Fruit fly (Drosophila melanogaster) whole organism, prepupa: Measurements from ENCODE around the gene Lipt2.

Experiments
- Blimp-1 ChIP-seq: fragments of 200-800 bp; sonication (Bioruptor generic); optimal IDR thresholded peaks from 3 replicates; lab custom pipeline; 2017; ENCODE audit warnings: missing biosample characterization, missing genetic modification characterization, mild to moderate bottlenecking, moderate library complexity, missing genetic modification reagents
- CG10631 ChIP-seq: fragments of 200-800 bp; sonication (Bioruptor generic); optimal IDR thresholded peaks from 2 replicates; lab custom pipeline; 2016; ENCODE audit warnings: missing biosample characterization, missing genetic modification characterization
- CG11294 ChIP-seq: fragments of 200-800 bp; sonication (Bioruptor generic); IDR thresholded peaks from 2 replicates; pipeline ENCODE4 v1.3.6; 2022; ENCODE audit warnings: missing biosample characterization, missing genetic modification characterization
- CG11762 ChIP-seq: fragments of 200-800 bp; sonication (Bioruptor generic); optimal IDR thresholded peaks from 3 replicates; lab custom pipeline; 2016; ENCODE audit warnings: missing biosample characterization, missing genetic modification characterization; ENCODE audit not compliant: insufficient read depth
- CG11902 ChIP-seq: fragments of 200-800 bp; sonication (Bioruptor generic); optimal IDR thresholded peaks from 3 replicates; lab custom pipeline; 2016; ENCODE audit warnings: missing biosample characterization, missing genetic modification characterization
- CG15336 ChIP-seq: fragments of 200-800 bp; sonication (Bioruptor generic); IDR thresholded peaks from 2 replicates; pipeline ENCODE4 v1.3.6; 2022; ENCODE audit warnings: missing biosample characterization, missing genetic modification characterization
- CG1621 ChIP-seq: fragments of 200-800 bp; sonication (Bioruptor generic); optimal IDR thresholded peaks from 3 replicates; lab custom pipeline; 2018; ENCODE audit warnings: missing biosample characterization, mild to moderate bottlenecking, missing genetic modification characterization
- CG16779 ChIP-seq: fragments of 200-800 bp; sonication (Bioruptor generic); optimal IDR thresholded peaks from 3 replicates; lab custom pipeline; 2017; ENCODE audit warnings: missing biosample characterization, mild to moderate bottlenecking, missing genetic modification characterization
- CG3032 ChIP-seq: fragments of 200-800 bp; optimal IDR thresholded peaks from 2 replicates; lab custom pipeline; 2019; ENCODE audit warnings: missing biosample characterization, mild to moderate bottlenecking, missing genetic modification characterization, moderate library complexity
- CG34406 ChIP-seq: fragments of 200-800 bp; sonication (Bioruptor generic); optimal IDR thresholded peaks from 3 replicates; lab custom pipeline; 2016; ENCODE audit warnings: missing biosample characterization, missing genetic modification characterization
- CG4318 ChIP-seq: fragments of 200-800 bp; sonication (Bioruptor generic); optimal IDR thresholded peaks from 3 replicates; lab custom pipeline; 2017; ENCODE audit warnings: missing biosample characterization, mild to moderate bottlenecking, missing genetic modification characterization
- CG6163 ChIP-seq: fragments of 200-800 bp; sonication (Bioruptor generic); IDR thresholded peaks from 3 replicates; pipeline ENCODE4 v1.3.6; 2022; ENCODE audit warnings: missing biosample characterization, missing genetic modification characterization
- CG6792 ChIP-seq: fragments of 200-800 bp; sonication (Bioruptor generic); optimal IDR thresholded peaks from 3 replicates; lab custom pipeline; 2016; ENCODE audit warnings: missing biosample characterization, missing genetic modification characterization
- CG6808 ChIP-seq: fragments of 200-800 bp; sonication (Bioruptor generic); optimal IDR thresholded peaks from 3 replicates; lab custom pipeline; 2017; ENCODE audit warnings: missing biosample characterization, missing genetic modification characterization, mild to moderate bottlenecking, moderate library complexity, missing genetic modification reagents
- CG7368 ChIP-seq: fragments of 200-800 bp; sonication (Bioruptor generic); optimal IDR thresholded peaks from 3 replicates; lab custom pipeline; 2016; ENCODE audit warnings: missing biosample characterization, missing genetic modification characterization
- CG8319 ChIP-seq: fragments of 200-800 bp; sonication (Bioruptor generic); optimal IDR thresholded peaks from 3 replicates; lab custom pipeline; 2016; ENCODE audit warnings: missing biosample characterization, missing genetic modification characterization
- CG8632 ChIP-seq: fragments of 200-800 bp; sonication (Bioruptor generic); optimal IDR thresholded peaks from 3 replicates; lab custom pipeline; 2016; ENCODE audit warnings: missing biosample characterization, missing genetic modification characterization
- Eip78C ChIP-seq: fragments of 200-800 bp; sonication (Bioruptor generic); peaks from one replicate; lab custom pipeline; 2016; ENCODE audit warnings: missing biosample characterization, missing genetic modification characterization
- Ets21C ChIP-seq: fragments of 200-800 bp; sonication (Bioruptor generic); optimal IDR thresholded peaks from 3 replicates; lab custom pipeline; 2016; ENCODE audit warnings: missing biosample characterization, missing genetic modification characterization
- Ets96B ChIP-seq: fragments of 200-800 bp; optimal IDR thresholded peaks from 2 replicates; lab custom pipeline; 2019; ENCODE audit warnings: missing biosample characterization, mild to moderate bottlenecking, missing genetic modification characterization, moderate library complexity
- Hr38 ChIP-seq: sonication (Bioruptor generic); optimal IDR thresholded peaks from 2 replicates; lab custom pipeline; 2016; ENCODE audit warnings: missing biosample characterization, missing genetic modification characterization
- Hr39 ChIP-seq: fragments of 200-800 bp; sonication (Bioruptor generic); optimal IDR thresholded peaks from 2 replicates; lab custom pipeline; 2016; ENCODE audit warnings: missing biosample characterization, missing genetic modification characterization
- Hr4 ChIP-seq: fragments of 200-800 bp; sonication (Bioruptor generic); optimal IDR thresholded peaks from 3 replicates; lab custom pipeline; 2016; ENCODE audit warnings: missing biosample characterization, missing genetic modification characterization
- Lpt ChIP-seq: fragments of 200-800 bp; sonication (Bioruptor generic); optimal IDR thresholded peaks from 3 replicates; lab custom pipeline; 2016; ENCODE audit warnings: missing biosample characterization, missing genetic modification characterization
- Met ChIP-seq: fragments of 200-800 bp; sonication (Bioruptor generic); optimal IDR thresholded peaks from 3 replicates; lab custom pipeline; 2016; ENCODE audit warnings: missing biosample characterization, missing genetic modification characterization
- Smox ChIP-seq: fragments of 200-800 bp; sonication (Bioruptor generic); optimal IDR thresholded peaks from 3 replicates; lab custom pipeline; 2016; ENCODE audit warnings: missing biosample characterization, missing genetic modification characterization
- Sox102F ChIP-seq: fragments of 200-800 bp; sonication (Bioruptor generic); optimal IDR thresholded peaks from 2 replicates; lab custom pipeline; 2016; ENCODE audit warnings: missing biosample characterization, mild to moderate bottlenecking, missing genetic modification characterization
- Sox14 ChIP-seq: fragments of 200-800 bp; sonication (Bioruptor generic); optimal IDR thresholded peaks from 3 replicates; lab custom pipeline; 2016; ENCODE audit warnings: missing biosample characterization, missing genetic modification characterization
- Sox15 ChIP-seq: fragments of 200-800 bp; sonication (Bioruptor generic); optimal IDR thresholded peaks from 3 replicates; lab custom pipeline; 2016; ENCODE audit warnings: missing biosample characterization, missing genetic modification characterization
- achi ChIP-seq: fragments of 200-800 bp; sonication (Bioruptor generic); optimal IDR thresholded peaks from 3 replicates; lab custom pipeline; 2016; ENCODE audit warnings: missing biosample characterization, missing genetic modification characterization
- acj6 ChIP-seq: fragments of 200-800 bp; sonication (Bioruptor generic); optimal IDR thresholded peaks from 3 replicates; lab custom pipeline; 2016; ENCODE audit warnings: missing biosample characterization, missing genetic modification characterization
- cyc ChIP-seq: fragments of 200-800 bp; sonication (Bioruptor generic); optimal IDR thresholded peaks from 3 replicates; lab custom pipeline; 2016; ENCODE audit warnings: missing biosample characterization, missing genetic modification characterization
- dsx ChIP-seq: fragments of 200-800 bp; optimal IDR thresholded peaks from 3 replicates; lab custom pipeline; 2019; ENCODE audit warnings: missing biosample characterization, mild to moderate bottlenecking, missing genetic modification characterization, moderate library complexity; ENCODE audit not compliant: poor library complexity, severe bottlenecking
- eg ChIP-seq: fragments of 200-800 bp; sonication (Bioruptor generic); IDR thresholded peaks from 3 replicates; pipeline ENCODE4 v1.3.6; 2022; ENCODE audit warnings: missing biosample characterization, missing genetic modification characterization
- esn ChIP-seq: fragments of 200-800 bp; sonication (Bioruptor generic); optimal IDR thresholded peaks from 2 replicates; lab custom pipeline; 2016; ENCODE audit warnings: missing biosample characterization, mild to moderate bottlenecking, missing genetic modification characterization, moderate library complexity
- fd59A ChIP-seq: fragments of 200-800 bp; sonication (Bioruptor generic); optimal IDR thresholded peaks from 2 replicates; lab custom pipeline; 2017; ENCODE audit warnings: missing biosample characterization, mild to moderate bottlenecking, missing genetic modification characterization, missing genetic modification reagents
- lz ChIP-seq: fragments of 200-800 bp; sonication (Bioruptor generic); optimal IDR thresholded peaks from 3 replicates; lab custom pipeline; 2016; ENCODE audit warnings: missing biosample characterization, missing genetic modification characterization
- ss ChIP-seq, 2 experiments: fragments of 200-800 bp; sonication (Bioruptor generic); optimal IDR thresholded peaks; 2 replicates in 1 of 2; 3 replicates in 1 of 2; lab custom pipeline; 2017 to 2018; ENCODE audit warnings: mild to moderate bottlenecking in 2 of 2, missing biosample characterization in 2 of 2, missing genetic modification characterization in 2 of 2, moderate library complexity in 1 of 2
- svp ChIP-seq: fragments of 200-800 bp; sonication (Bioruptor generic); peaks from one replicate; lab custom pipeline; 2016; ENCODE audit warnings: missing biosample characterization, missing genetic modification characterization
- topi ChIP-seq: fragments of 200-800 bp; sonication (Bioruptor generic); optimal IDR thresholded peaks from 3 replicates; lab custom pipeline; 2016; ENCODE audit warnings: missing biosample characterization, missing genetic modification characterization
- vri ChIP-seq: fragments of 200-800 bp; sonication (Bioruptor generic); optimal IDR thresholded peaks from 3 replicates; lab custom pipeline; 2016; ENCODE audit warnings: missing biosample characterization, mild to moderate bottlenecking, missing genetic modification characterization

The Lipt2 gene

dm6 chr3R:4399810-4400496 lies 37.2 kb downstream of the Lipt2 start (continued):
- TF ChIP-seq lz (GFP tag; lab: Kevin White, UChicago) = no peak
- peak; percentile 7 for TF ChIP-seq Ets96B
- TF ChIP-seq Hr4 = peak; percentile 9
- no peak for TF ChIP-seq dsx (GFP tag; lab: Kevin White, UChicago)
- no peak for TF ChIP-seq CG34406 (GFP tag; lab: Kevin White, UChicago)
- TF ChIP-seq CG10631 (GFP tag; lab: Kevin White, UChicago) = peak; percentile 14
- TF ChIP-seq CG4318 (GFP tag; lab: Kevin White, UChicago) = peak; percentile 29
- peak; percentile 7 for TF ChIP-seq CG8632 (GFP tag; lab: Kevin White, UChicago)
- TF ChIP-seq esn (GFP tag; lab: Kevin White, UChicago) = peak; percentile 2
- TF ChIP-seq ss (GFP tag; optimal IDR thresholded peaks at IDR 0.05; lab: Kevin White, UChicago) = peak in 1 of 2 experiments; percentile 51
- TF ChIP-seq CG3032 (tag; lab: Kevin White, UChicago) = peak; percentile 40
- no peak for TF ChIP-seq CG11902 (GFP tag; lab: Kevin White, UChicago)
- no peak for TF ChIP-seq CG15336
- TF ChIP-seq acj6 = peak; percentile 45
- peak; percentile 30 for TF ChIP-seq Hr39 (GFP tag; lab: Kevin White, UChicago)
- TF ChIP-seq cyc (GFP tag; lab: Kevin White, UChicago) = peak; percentile 30

- TF ChIP-seq Eip78C (GFP tag; lab: Kevin White, UChicago) (peak; percentile 73), Sox102F (GFP tag; lab: Kevin White, UChicago) (no peak), dsx (GFP tag; lab: Kevin White, UChicago) (peak; percentile 86), Blimp-1 (GFP tag; lab: Kevin White, UChicago) (peak; percentile 10), Sox14 (peak; percentile 14)
Observed at dm6 chr3R:4397403-4398079, 39.6 kb downstream of the Lipt2 start, which contains the start of gene CG9855. TSS of gene CG9855 (minus strand) at chr3R:4397875.

- peak; percentile 92 for TF ChIP-seq CG8632 (GFP tag; lab: Kevin White, UChicago)
- TF ChIP-seq dsx (GFP tag; lab: Kevin White, UChicago) = peak; percentile 88
- peak; percentile 65 for TF ChIP-seq CG6808
- TF ChIP-seq eg = peak; percentile 96
- peak; percentile 68 to 76 for TF ChIP-seq ss (GFP tag; optimal IDR thresholded peaks at IDR 0.05; lab: Kevin White, UChicago)
- peak; percentile 95 for TF ChIP-seq topi (GFP tag; lab: Kevin White, UChicago)
- peak; percentile 95 for TF ChIP-seq CG6163 (GFP tag; lab: Robert Waterston, UW)
- TF ChIP-seq esn (GFP tag; lab: Kevin White, UChicago) = peak; percentile 96
- TF ChIP-seq CG15336 = peak; percentile 97
- peak; percentile 92; the same call in 1 of the 2 replicates for TF ChIP-seq CG11294 (GFP tag; lab: Robert Waterston, UW)
- peak; percentile 86 for TF ChIP-seq CG3032 (tag; lab: Kevin White, UChicago)
- TF ChIP-seq achi (GFP tag; lab: Kevin White, UChicago) = peak; percentile 93
- TF ChIP-seq Ets21C (GFP tag; lab: Kevin White, UChicago) = peak; percentile 87
- TF ChIP-seq CG8319 = peak; percentile 83
- peak; percentile 96 for TF ChIP-seq Lpt
- peak; percentile 94 for TF ChIP-seq lz (GFP tag; lab: Kevin White, UChicago)
- TF ChIP-seq svp = peak; percentile 98
- peak; percentile 96 for TF ChIP-seq Hr39 (GFP tag; lab: Kevin White, UChicago)
- TF ChIP-seq Met (GFP tag; lab: Kevin White, UChicago) = peak; percentile 94
- TF ChIP-seq Hr38 (GFP tag; lab: Kevin White, UChicago) = no peak
- TF ChIP-seq CG11762 (GFP tag; lab: Kevin White, UChicago) = peak; percentile 87
- peak; percentile 94 for TF ChIP-seq CG34406 (GFP tag; lab: Kevin White, UChicago)
- peak; percentile 94 for TF ChIP-seq acj6
- peak; percentile 88 for TF ChIP-seq CG16779 (tag; lab: Kevin White, UChicago)
- peak; percentile 95 for TF ChIP-seq cyc (GFP tag; lab: Kevin White, UChicago)
- peak; percentile 90 for TF ChIP-seq CG1621 (tag; lab: Kevin White, UChicago)
- TF ChIP-seq Sox15 (GFP tag; lab: Kevin White, UChicago) = peak; percentile 88
- TF ChIP-seq fd59A (GFP tag; lab: Kevin White, UChicago) = peak; percentile 80
- TF ChIP-seq Smox (GFP tag; lab: Kevin White, UChicago) = peak; percentile 90
- TF ChIP-seq vri (GFP tag; lab: Kevin White, UChicago) = peak; percentile 97
- peak; percentile 92 for TF ChIP-seq CG7368 (GFP tag; lab: Kevin White, UChicago)
- TF ChIP-seq CG6792 (GFP tag; lab: Kevin White, UChicago) = peak; percentile 93
Observed at dm6 chr3R:4394654-4395581, 42.2 kb downstream of the Lipt2 start.
